Fruit fly (Drosophila melanogaster) whole organism, adult: Measurements from ENCODE around the gene comm.

Source experiments
- CG11617 ChIP-seq: fragments of 200-800 bp; sonication (Bioruptor generic); optimal IDR thresholded peaks from 2 replicates; lab custom pipeline; 2017; ENCODE audit warnings: mild to moderate bottlenecking, missing biosample characterization, missing genetic modification reagents, missing genetic modification characterization
- CG12768 ChIP-seq: fragments of 200-800 bp; sonication (Bioruptor generic); optimal IDR thresholded peaks from 2 replicates; lab custom pipeline; 2017; ENCODE audit warnings: missing biosample characterization, missing genetic modification characterization, mild to moderate bottlenecking, moderate library complexity, missing genetic modification reagents
- CG14711 ChIP-seq: fragments of 200-800 bp; sonication (Bioruptor generic); optimal IDR thresholded peaks from 2 replicates; lab custom pipeline; 2018; ENCODE audit warnings: missing biosample characterization, mild to moderate bottlenecking, missing genetic modification characterization, moderate library complexity
- CG1620 ChIP-seq: fragments of 200-800 bp; sonication (Bioruptor generic); optimal IDR thresholded peaks from 2 replicates; lab custom pipeline; 2016; ENCODE audit warnings: missing biosample characterization, missing genetic modification characterization
- CG33017 ChIP-seq: fragments of 200-800 bp; sonication (Bioruptor generic); optimal IDR thresholded peaks from 2 replicates; lab custom pipeline; 2018; ENCODE audit warnings: missing biosample characterization, mild to moderate bottlenecking, missing genetic modification characterization, moderate library complexity
- CG5204 ChIP-seq: fragments of 200-800 bp; sonication (Bioruptor generic); optimal IDR thresholded peaks from 2 replicates; lab custom pipeline; 2016; ENCODE audit warnings: missing biosample characterization, missing genetic modification characterization
- CG7045 ChIP-seq: fragments of 200-800 bp; sonication (Bioruptor generic); optimal IDR thresholded peaks from 2 replicates; lab custom pipeline; 2017; ENCODE audit warnings: missing biosample characterization, mild to moderate bottlenecking, missing genetic modification characterization
- CG7101 ChIP-seq: fragments of 200-800 bp; sonication (Bioruptor generic); optimal IDR thresholded peaks from 2 replicates; lab custom pipeline; 2018; ENCODE audit warnings: missing biosample characterization, mild to moderate bottlenecking, missing genetic modification characterization, moderate library complexity
- Clk ChIP-seq: fragments of 200-800 bp; sonication (Bioruptor generic); optimal IDR thresholded peaks from 2 replicates; lab custom pipeline; 2017; ENCODE audit warnings: missing biosample characterization, missing genetic modification characterization
- Crg-1 ChIP-seq: fragments of 200-800 bp; sonication (Bioruptor generic); optimal IDR thresholded peaks from 2 replicates; lab custom pipeline; 2016; ENCODE audit warnings: missing biosample characterization, missing genetic modification characterization
- Hr96 ChIP-seq: fragments of 200-800 bp; sonication (Bioruptor generic); optimal IDR thresholded peaks from 2 replicates; lab custom pipeline; 2016; ENCODE audit warnings: missing biosample characterization, missing genetic modification characterization
- Mnt ChIP-seq: fragments of 200-800 bp; sonication (Bioruptor generic); optimal IDR thresholded peaks from 2 replicates; lab custom pipeline; 2016; ENCODE audit warnings: missing biosample characterization, mild to moderate bottlenecking, missing genetic modification characterization
- bab1 ChIP-seq: fragments of 200-800 bp; sonication (Bioruptor generic); optimal IDR thresholded peaks from 3 replicates; lab custom pipeline; 2019; ENCODE audit warnings: missing biosample characterization, mild to moderate bottlenecking, missing genetic modification characterization, moderate library complexity
- cic ChIP-seq: fragments of 200-800 bp; sonication (Bioruptor generic); optimal IDR thresholded peaks from 2 replicates; lab custom pipeline; 2017; ENCODE audit warnings: missing biosample characterization, mild to moderate bottlenecking, missing genetic modification characterization, moderate library complexity
- cnc ChIP-seq, 2 experiments: fragments of >200 bp; optimal IDR thresholded peaks; 2 replicates each; lab custom pipeline; 2017
- kay ChIP-seq: fragments of 200-800 bp; sonication (Bioruptor generic); peaks from one replicate; lab custom pipeline; 2016; ENCODE audit warnings: missing biosample characterization, missing genetic modification characterization, borderline replicate concordance
- ovo ChIP-seq: fragments of 200-800 bp; sonication (Bioruptor generic); optimal IDR thresholded peaks from 2 replicates; lab custom pipeline; 2016; ENCODE audit warnings: missing biosample characterization, missing genetic modification characterization
- pad ChIP-seq: fragments of 200-800 bp; sonication (Bioruptor generic); optimal IDR thresholded peaks from 3 replicates; lab custom pipeline; 2017; ENCODE audit warnings: missing biosample characterization, missing genetic modification characterization, mild to moderate bottlenecking, moderate library complexity, missing genetic modification reagents
- tj ChIP-seq: fragments of 200-800 bp; sonication (Bioruptor generic); optimal IDR thresholded peaks from 3 replicates; lab custom pipeline; 2017; ENCODE audit warnings: missing biosample characterization, mild to moderate bottlenecking, missing genetic modification characterization, moderate library complexity
- toe ChIP-seq: fragments of 200-800 bp; sonication (Bioruptor generic); optimal IDR thresholded peaks from 2 replicates; lab custom pipeline; 2016; ENCODE audit warnings: missing biosample characterization, missing genetic modification characterization

Gene comm

dm6 chr3L:15768947-15769389, 40.7 kb upstream of the comm start:
- TF ChIP-seq toe (no peak), ovo (GFP tag; lab: Kevin White, UChicago) (no peak), bab1 (no peak), Clk (no peak), CG11617 (GFP tag; lab: Kevin White, UChicago) (no peak)

dm6 chr3L:15763190-15763576, 35.0 kb upstream of the comm start:
- TF ChIP-seq CG5204 (GFP tag; lab: Kevin White, UChicago) (no peak), CG33017 (tag; lab: Kevin White, UChicago) (no peak), tj (GFP tag; lab: Kevin White, UChicago) (no peak)

dm6 chr3L:15762449-15763189, 34.4 kb upstream of the comm start:
- TF ChIP-seq pad (GFP tag; lab: Kevin White, UChicago): no peak
- no peak for TF ChIP-seq CG14711
- TF ChIP-seq CG1620 (GFP tag; lab: Kevin White, UChicago): no peak
- TF ChIP-seq cnc (optimal IDR thresholded peaks at IDR 0.05; lab: Kevin White, UChicago): no peak
- no peak for TF ChIP-seq toe
- TF ChIP-seq CG33017 (tag; lab: Kevin White, UChicago): no peak
- TF ChIP-seq CG5204 (GFP tag; lab: Kevin White, UChicago): no peak
- no peak for TF ChIP-seq bab1
- no peak for TF ChIP-seq Crg-1 (GFP tag; lab: Kevin White, UChicago)
- no peak for TF ChIP-seq kay
- no peak for TF ChIP-seq CG12768 (GFP tag; lab: Kevin White, UChicago)
- TF ChIP-seq Hr96 (GFP tag; lab: Kevin White, UChicago): no peak
- TF ChIP-seq cic (GFP tag; lab: Kevin White, UChicago): no peak
- no peak for TF ChIP-seq CG11617 (GFP tag; lab: Kevin White, UChicago)

- no peak for TF ChIP-seq CG11617 (GFP tag; lab: Kevin White, UChicago)
- no peak for TF ChIP-seq Clk
- TF ChIP-seq Mnt (GFP tag; lab: Kevin White, UChicago): no peak
- no peak for TF ChIP-seq CG14711
- TF ChIP-seq kay: no peak
- no peak for TF ChIP-seq CG12768 (GFP tag; lab: Kevin White, UChicago)
- TF ChIP-seq toe: no peak
- TF ChIP-seq Crg-1 (GFP tag; lab: Kevin White, UChicago): no peak
- no peak for TF ChIP-seq cic (GFP tag; lab: Kevin White, UChicago)
- no peak for TF ChIP-seq cnc (optimal IDR thresholded peaks at IDR 0.05; lab: Kevin White, UChicago)
Observed at dm6 chr3L:15761918-15762317, 33.7 kb upstream of the comm start.

dm6 chr3L:15760467-15760866, 32.2 kb upstream of the comm start:
- TF ChIP-seq Clk: no peak
- TF ChIP-seq Crg-1 (GFP tag; lab: Kevin White, UChicago): no peak
- TF ChIP-seq kay: no peak
- TF ChIP-seq pad (GFP tag; lab: Kevin White, UChicago): no peak
- no peak for TF ChIP-seq CG11617 (GFP tag; lab: Kevin White, UChicago)
- TF ChIP-seq CG5204 (GFP tag; lab: Kevin White, UChicago): no peak
- no peak for TF ChIP-seq Hr96 (GFP tag; lab: Kevin White, UChicago)
- TF ChIP-seq CG7045 (GFP tag; lab: Kevin White, UChicago): no peak
- TF ChIP-seq bab1: no peak
- no peak for TF ChIP-seq ovo (GFP tag; lab: Kevin White, UChicago)
- no peak for TF ChIP-seq toe
- no peak for TF ChIP-seq CG1620 (GFP tag; lab: Kevin White, UChicago)
- no peak for TF ChIP-seq CG12768 (GFP tag; lab: Kevin White, UChicago)
- no peak for TF ChIP-seq CG14711
- TF ChIP-seq CG33017 (tag; lab: Kevin White, UChicago): no peak

dm6 chr3L:15758668-15759067, 30.4 kb upstream of the comm start:
- TF ChIP-seq Clk (no peak), CG11617 (GFP tag; lab: Kevin White, UChicago) (no peak), tj (GFP tag; lab: Kevin White, UChicago) (no peak), bab1 (no peak), CG5204 (GFP tag; lab: Kevin White, UChicago) (no peak)

dm6 chr3L:15757851-15758250, 29.6 kb upstream of the comm start:
- TF ChIP-seq CG12768 (GFP tag; lab: Kevin White, UChicago) (no peak), CG14711 (no peak), CG1620 (GFP tag; lab: Kevin White, UChicago) (no peak)

- TF ChIP-seq pad (GFP tag; lab: Kevin White, UChicago) (no peak), toe (no peak), CG7045 (GFP tag; lab: Kevin White, UChicago) (no peak), Hr96 (GFP tag; lab: Kevin White, UChicago) (no peak), Clk (no peak), Mnt (GFP tag; lab: Kevin White, UChicago) (no peak), CG33017 (tag; lab: Kevin White, UChicago) (no peak), CG14711 (no peak), bab1 (no peak), kay (no peak), tj (GFP tag; lab: Kevin White, UChicago) (no peak), CG11617 (GFP tag; lab: Kevin White, UChicago) (no peak), CG7101 (tag; lab: Kevin White, UChicago) (no peak)
Observed at dm6 chr3L:15755114-15755513, 26.9 kb upstream of the comm start.
